Worm (Caenorhabditis elegans): ENCODE data around the gene T15H9.4.

Gene T15H9.4

DNA sequence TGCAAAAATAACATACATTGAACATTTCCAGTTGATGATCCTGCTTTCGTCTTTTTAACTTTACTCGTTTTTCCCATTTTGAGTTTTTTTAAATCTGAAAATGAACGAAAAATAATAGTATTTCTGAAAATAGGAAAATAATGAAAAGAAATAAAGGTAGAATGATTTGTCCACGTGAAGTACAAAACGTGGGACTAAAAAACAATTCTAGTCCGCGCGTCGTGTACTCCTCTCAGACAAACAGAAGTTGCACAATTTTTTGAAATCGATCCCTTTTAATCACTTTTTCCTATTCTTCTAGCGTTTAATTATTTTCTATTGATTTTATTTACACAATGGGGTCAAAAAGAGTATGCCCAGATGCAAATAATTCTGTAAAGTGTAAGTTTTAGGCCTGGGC, 20.6 kb upstream of the T15H9.4 start, which contains the start of the genes E02H1.1 and tag-124 (continued):
- peak; percentile 48 for TF ChIP-seq nhr-102 (tag; optimal IDR thresholded peaks at IDR 0.05)
- peak; percentile 73 for TF ChIP-seq dmd-6 (GFP tag; IDR thresholded peaks at IDR 0.05)
- TF ChIP-seq hif-1 (tag; optimal IDR thresholded peaks at IDR 0.05): peak in 1 of 2 experiments; percentile 90
- TF ChIP-seq Y48G9A.11 (GFP tag; IDR thresholded peaks at IDR 0.05): peak; percentile 70; the same call in 1 of the 2 replicates
- TF ChIP-seq lin-13 (GFP tag; optimal IDR thresholded peaks at IDR 0.05): no peak
- no peak for TF ChIP-seq ces-1 (GFP tag; optimal IDR thresholded peaks at IDR 0.05)
- TF ChIP-seq rbr-2 (tag; optimal IDR thresholded peaks at IDR 0.05): peak; percentile 46
- TF ChIP-seq mxl-3 (GFP tag; optimal IDR thresholded peaks at IDR 0.05): peak; percentile 32
- peak; percentile 84 for TF ChIP-seq unc-130 (GFP tag; optimal IDR thresholded peaks at IDR 0.05)
- TF ChIP-seq madf-9 (GFP tag; conservative IDR thresholded peaks at IDR 0.05): peak; percentile 66
- TF ChIP-seq hmg-1.1 (GFP tag; IDR thresholded peaks at IDR 0.05): peak; percentile 62
- peak; percentile 82 for TF ChIP-seq T20F7.1 (GFP tag; optimal IDR thresholded peaks at IDR 0.05)
- TF ChIP-seq hlh-11 (tag; optimal IDR thresholded peaks at IDR 0.05): peak; percentile 33
- no peak for TF ChIP-seq ztf-11 (tag; optimal IDR thresholded peaks at IDR 0.05)
- no peak for TF ChIP-seq zag-1 (tag; optimal IDR thresholded peaks at IDR 0.05)
- 0 out of 2 replicates have a peak, but pooled peaks have one; percentile 31 for TF ChIP-seq ctbp-1 (GFP tag; IDR thresholded peaks at IDR 0.05)
- peak; percentile 99 for TF ChIP-seq mes-2 (tag; optimal IDR thresholded peaks at IDR 0.05; ENCODE audit: poor library complexity, severe bottlenecking)
- peak; percentile 33 for TF ChIP-seq nhr-48 (tag; optimal IDR thresholded peaks at IDR 0.05)
- peak; percentile 35 for TF ChIP-seq nhr-28 (tag; optimal IDR thresholded peaks at IDR 0.05)
- peak; percentile 78 for TF ChIP-seq zip-2 (tag; optimal IDR thresholded peaks at IDR 0.05)
- TF ChIP-seq aha-1 (tag): peak; percentile 49
- TF ChIP-seq lim-7 (GFP tag; IDR thresholded peaks at IDR 0.05): no peak
- peak; percentile 66 for TF ChIP-seq dve-1 (tag; optimal IDR thresholded peaks at IDR 0.05; ENCODE audit: insufficient read depth)

DNA sequence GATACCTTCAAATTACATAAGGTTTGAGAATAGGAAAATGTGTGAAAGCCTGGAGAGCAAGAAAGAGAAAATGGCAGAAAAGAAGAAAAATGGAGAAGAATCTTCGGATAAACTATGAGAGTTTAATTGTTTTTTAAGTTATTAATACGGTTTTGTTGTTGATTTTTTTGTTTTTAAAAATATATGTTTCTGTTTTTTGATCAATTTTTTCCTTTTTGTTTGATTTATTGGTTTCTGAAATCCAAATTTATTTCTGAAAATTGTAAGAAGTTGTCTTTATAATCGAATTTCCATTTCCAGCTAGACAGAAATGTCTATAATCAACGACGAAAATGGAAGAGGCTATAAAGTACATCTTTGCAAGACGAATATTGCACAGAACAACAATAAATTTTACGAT, 18.9 kb upstream of the T15H9.4 start, which contains the start of gene parp-2:
Gene parp-2, plus strand, starts transcription at position 301 of the 400 bp plus-strand sequence.
- TF ChIP-seq T20F7.1 (GFP tag; optimal IDR thresholded peaks at IDR 0.05): no peak
- no peak for TF ChIP-seq nhr-6 (tag; optimal IDR thresholded peaks at IDR 0.05)
- TF ChIP-seq lin-39 (tag; optimal IDR thresholded peaks at IDR 0.05): no peak
- no peak for TF ChIP-seq nhr-111 (GFP tag; optimal IDR thresholded peaks at IDR 0.05)
- TF ChIP-seq attf-4 (tag; optimal IDR thresholded peaks at IDR 0.05): no peak
- no peak for TF ChIP-seq zfp-3 (GFP tag; conservative IDR thresholded peaks at IDR 0.05)

- TF ChIP-seq F44E2.7 (GFP tag; IDR thresholded peaks at IDR 0.05): no peak
- no peak for TF ChIP-seq fkh-10 (GFP tag; optimal IDR thresholded peaks at IDR 0.05)
- TF ChIP-seq duxl-1 (tag; optimal IDR thresholded peaks at IDR 0.05; ENCODE audit: poor library complexity): no peak
- no peak for TF ChIP-seq ctbp-1 (GFP tag; IDR thresholded peaks at IDR 0.05)
- no peak for TF ChIP-seq aly-2 (tag; optimal IDR thresholded peaks at IDR 0.05)
- no peak for TF ChIP-seq unc-39 (tag; optimal IDR thresholded peaks at IDR 0.05)
- no peak for TF ChIP-seq dve-1 (tag; optimal IDR thresholded peaks at IDR 0.05; ENCODE audit: insufficient read depth)
- TF ChIP-seq ceh-44 (GFP tag; IDR thresholded peaks at IDR 0.05): no peak
- no peak for TF ChIP-seq Y75B8A.6 (GFP tag; IDR thresholded peaks at IDR 0.05)
- no peak for TF ChIP-seq daf-12 (tag; optimal IDR thresholded peaks at IDR 0.05)
- TF ChIP-seq attf-4 (tag; optimal IDR thresholded peaks at IDR 0.05): no peak
- TF ChIP-seq snpc-1.2 (GFP tag; IDR thresholded peaks at IDR 0.05): no peak
- TF ChIP-seq zfp-2 (tag; optimal IDR thresholded peaks at IDR 0.05): no peak
- TF ChIP-seq dmd-8 (GFP tag; IDR thresholded peaks at IDR 0.05): no peak
- no peak for TF ChIP-seq F49E8.2 (tag; optimal IDR thresholded peaks at IDR 0.05; ENCODE audit: borderline replicate concordance)
- TF ChIP-seq nhr-77 (tag; optimal IDR thresholded peaks at IDR 0.05): no peak
- no peak for TF ChIP-seq spr-1 (tag; optimal IDR thresholded peaks at IDR 0.05)
- no peak for TF ChIP-seq tra-1 (GFP tag; IDR thresholded peaks at IDR 0.05)
Observed at ce11 chrII:9594924-9595323, 16.7 kb upstream of the T15H9.4 start, which contains the start of gene E02H1.5. E02H1.5 (plus strand) TSS chrII:9595224.

Data from whole organism, L4 larva.